Fruit fly (Drosophila melanogaster): ENCODE data around the gene Sr-CIV.

Gene Sr-CIV

DNA sequence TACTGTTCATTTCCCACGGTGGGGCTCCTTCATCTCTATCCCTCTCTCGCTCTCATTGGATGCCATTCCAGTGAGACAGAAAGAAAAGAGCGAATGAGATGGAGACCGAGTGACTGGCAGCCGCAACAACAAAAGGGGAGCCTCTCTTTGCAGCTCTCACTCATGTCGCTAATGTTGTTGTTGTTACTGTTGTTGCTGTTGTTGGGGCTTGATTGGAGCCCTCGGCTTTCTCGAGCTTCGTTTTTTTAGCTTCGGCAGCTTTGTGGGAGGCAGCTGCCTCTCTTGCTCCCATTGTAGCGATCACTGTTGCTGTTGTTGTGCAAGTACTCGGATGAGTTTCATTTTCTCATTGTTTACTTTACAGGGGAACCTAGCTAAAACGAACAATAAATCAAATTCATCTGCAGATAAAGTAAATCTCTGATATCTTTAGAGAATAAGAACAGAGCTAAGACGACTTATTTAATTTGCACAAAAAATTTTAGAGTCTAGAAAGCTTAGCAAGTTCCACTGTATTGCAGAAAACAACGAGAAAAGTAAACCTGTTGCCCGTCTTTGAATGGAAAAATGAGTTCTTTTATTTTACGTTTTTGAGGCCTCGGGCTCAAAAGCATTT lies 10.5 kb upstream of the Sr-CIV start (continued):
- TF ChIP-seq CG1832 (GFP tag; optimal IDR thresholded peaks at IDR 0.05) (peak; percentile 56), disco-r (GFP tag; optimal IDR thresholded peaks at IDR 0.05) (no peak), TFAM (GFP tag; optimal IDR thresholded peaks at IDR 0.05) (no peak), BEAF-32 (GFP tag; optimal IDR thresholded peaks at IDR 0.05) (no peak), CG7839 (tag; optimal IDR thresholded peaks at IDR 0.05) (peak; percentile 70), bowl (GFP tag; IDR thresholded peaks at IDR 0.05) (no peak), CG42726 (GFP tag; IDR thresholded peaks at IDR 0.05; ENCODE audit: partially characterized antibody) (no peak), Ravus (GFP tag; IDR thresholded peaks at IDR 0.05) (no peak), CG2129 (GFP tag; IDR thresholded peaks at IDR 0.05; ENCODE audit: partially characterized antibody) (no peak), eve (GFP tag; optimal IDR thresholded peaks at IDR 0.05) (no peak), CG11723 (GFP tag; optimal IDR thresholded peaks at IDR 0.05) (no peak), insv (GFP tag; optimal IDR thresholded peaks at IDR 0.05) (no peak), cwo (GFP tag; optimal IDR thresholded peaks at IDR 0.05) (no peak), CG15479 (GFP tag; optimal IDR thresholded peaks at IDR 0.05) (no peak), slp2 (GFP tag; optimal IDR thresholded peaks at IDR 0.05) (peak; percentile 43), CG7786 (GFP tag; optimal IDR thresholded peaks at IDR 0.05) (peak; percentile 36), her (GFP tag; optimal IDR thresholded peaks at IDR 0.05) (peak; percentile 35), Optix (GFP tag; IDR thresholded peaks at IDR 0.05) (0 out of 3 replicates have a peak, but pooled peaks have one; percentile 7), Mes4 (GFP tag; optimal IDR thresholded peaks at IDR 0.05) (peak; percentile 19), CoRest (tag; optimal IDR thresholded peaks at IDR 0.05) (peak; percentile 39), gcm (GFP tag; optimal IDR thresholded peaks at IDR 0.05) (peak; percentile 30), pfk (GFP tag; optimal IDR thresholded peaks at IDR 0.05) (no peak), Adf1 (GFP tag; IDR thresholded peaks at IDR 0.05) (no peak), Hr78 (GFP tag; optimal IDR thresholded peaks at IDR 0.05) (no peak), CG16815 (GFP tag; optimal IDR thresholded peaks at IDR 0.05) (no peak), dmrt11E (tag; optimal IDR thresholded peaks at IDR 0.05) (peak; percentile 23), gem (tag; optimal IDR thresholded peaks at IDR 0.05) (peak; percentile 74), Meics (GFP tag; optimal IDR thresholded peaks at IDR 0.05) (no peak), CG5180 (GFP tag; optimal IDR thresholded peaks at IDR 0.05) (no peak), sna (GFP tag; IDR thresholded peaks at IDR 0.05; ENCODE audit: partially characterized antibody) (no peak), toy (GFP tag; IDR thresholded peaks at IDR 0.05) (no peak), chif (GFP tag; optimal IDR thresholded peaks at IDR 0.05) (peak in 1 of 2 experiments; percentile 47), CG17802 (tag; optimal IDR thresholded peaks at IDR 0.05) (no peak), onecut (GFP tag; IDR thresholded peaks at IDR 0.05) (peak; percentile 33; the same call in 1 of the 2 replicates), CG43689 (GFP tag; IDR thresholded peaks at IDR 0.05) (no peak), jing (GFP tag; optimal IDR thresholded peaks at IDR 0.05) (no peak), CG10431 (GFP tag; optimal IDR thresholded peaks at IDR 0.05) (no peak), Dip2 (GFP tag; IDR thresholded peaks at IDR 0.05) (no peak), CG13624 (GFP tag; optimal IDR thresholded peaks at IDR 0.05) (peak; percentile 33), Taf1 (GFP tag; IDR thresholded peaks at IDR 0.05) (no peak), row (GFP tag; IDR thresholded peaks at IDR 0.05) (peak; percentile 65), bcd (GFP tag; optimal IDR thresholded peaks at IDR 0.05) (peak; percentile 3), dmrt99B (tag; optimal IDR thresholded peaks at IDR 0.05) (peak; percentile 77), CG10979 (tag; optimal IDR thresholded peaks at IDR 0.05) (peak; percentile 68), jumu (GFP tag; optimal IDR thresholded peaks at IDR 0.05) (peak; percentile 23), ro (GFP tag; IDR thresholded peaks at IDR 0.05) (no peak), CG15514 (GFP tag; optimal IDR thresholded peaks at IDR 0.05) (no peak), CG3726 (GFP tag; IDR thresholded peaks at IDR 0.05) (peak; percentile 37; the same call in 1 of the 3 replicates), ranshi (GFP tag; IDR thresholded peaks at IDR 0.05) (peak; percentile 41; the same call in 1 of the 2 replicates)

All from whole organism, embryonic.